Worm (Caenorhabditis elegans): Measurements from ENCODE around the gene rpl-43.

rpl-43 gene

DNA sequence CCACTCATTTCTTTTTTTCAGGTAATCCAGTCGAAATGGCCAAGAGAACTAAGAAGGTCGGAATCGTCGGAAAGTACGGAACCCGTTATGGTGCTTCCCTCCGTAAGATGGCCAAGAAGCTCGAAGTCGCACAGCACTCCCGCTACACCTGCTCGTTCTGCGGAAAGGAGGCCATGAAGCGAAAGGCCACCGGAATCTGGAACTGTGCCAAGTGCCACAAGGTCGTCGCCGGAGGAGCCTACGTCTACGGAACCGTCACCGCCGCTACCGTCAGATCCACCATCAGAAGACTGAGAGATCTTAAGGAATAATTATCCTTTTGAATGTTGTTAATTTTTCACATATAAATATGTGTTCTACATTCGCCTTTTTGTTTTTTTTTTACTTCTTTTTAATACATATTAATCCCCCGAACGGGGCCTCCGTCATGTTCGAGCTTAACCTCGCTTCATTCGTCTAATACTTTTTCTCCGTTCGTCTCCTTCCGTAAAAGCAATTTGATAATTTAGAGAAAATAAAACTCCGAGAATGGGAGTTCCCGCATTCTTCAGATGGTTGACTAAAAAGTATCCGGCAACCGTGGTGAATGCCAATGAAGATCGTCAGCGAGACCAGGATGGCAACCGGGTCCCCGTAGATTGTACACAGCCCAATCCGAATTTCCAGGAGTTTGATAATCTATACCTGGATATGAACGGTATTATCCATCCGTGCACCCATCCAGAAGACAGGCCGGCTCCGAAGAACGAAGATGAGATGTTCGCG, at the start of gene rpl-43, which contains the start of gene xrn-2 (continued):
- no peak for TF ChIP-seq sptf-2 (GFP tag; optimal IDR thresholded peaks at IDR 0.05)
- TF ChIP-seq nhr-27 (tag; optimal IDR thresholded peaks at IDR 0.05), result no peak
- peak; percentile 77 for TF ChIP-seq snpc-1.1 (tag; optimal IDR thresholded peaks at IDR 0.05; ENCODE audit: insufficient read depth)
- TF ChIP-seq attf-6 (GFP tag; IDR thresholded peaks at IDR 0.05), result peak; percentile 87
- TF ChIP-seq cebp-2 (GFP tag; IDR thresholded peaks at IDR 0.05), result peak; percentile 89
- no peak for TF ChIP-seq unc-62 (GFP tag; optimal IDR thresholded peaks at IDR 0.05)
- TF ChIP-seq hmg-20 (GFP tag; IDR thresholded peaks at IDR 0.05), result peak; percentile 76
- TF ChIP-seq lag-1 (GFP tag; IDR thresholded peaks at IDR 0.05), result no peak
- TF ChIP-seq egl-44 (GFP tag; IDR thresholded peaks at IDR 0.05), result no peak
- TF ChIP-seq ztf-6 (GFP tag; IDR thresholded peaks at IDR 0.05), result no peak
- no peak for TF ChIP-seq sdz-38 (tag; optimal IDR thresholded peaks at IDR 0.05)
- TF ChIP-seq madf-6 (GFP tag; IDR thresholded peaks at IDR 0.05), result peak; percentile 87
- peak; percentile 13 for TF ChIP-seq gei-17 (GFP tag; optimal IDR thresholded peaks at IDR 0.05)
- TF ChIP-seq B0261.1 (tag; optimal IDR thresholded peaks at IDR 0.05), result no peak
- peak; percentile 30 for TF ChIP-seq madf-8 (GFP tag; conservative IDR thresholded peaks at IDR 0.05)
- TF ChIP-seq nfyb-1 (GFP tag; IDR thresholded peaks at IDR 0.05), result peak; percentile 79
- peak; percentile 84 for TF ChIP-seq snpc-3.4 (tag; optimal IDR thresholded peaks at IDR 0.05)
- no peak for TF ChIP-seq nhr-90 (tag; optimal IDR thresholded peaks at IDR 0.05)
- TF ChIP-seq B0336.3 (GFP tag; IDR thresholded peaks at IDR 0.05), result peak; percentile 95
- TF ChIP-seq F57A8.1 (GFP tag; optimal IDR thresholded peaks at IDR 0.05), result no peak
- no peak for TF ChIP-seq ztf-26 (tag; optimal IDR thresholded peaks at IDR 0.05)
- peak; percentile 60 for TF ChIP-seq pbrm-1 (GFP tag; IDR thresholded peaks at IDR 0.05)
- TF ChIP-seq madf-3 (GFP tag; IDR thresholded peaks at IDR 0.05), result peak; percentile 92
- TF ChIP-seq Y95B8A.8 (GFP tag; IDR thresholded peaks at IDR 0.05), result peak; percentile 89
- TF ChIP-seq sea-2 (GFP tag; IDR thresholded peaks at IDR 0.05), result no peak
- TF ChIP-seq cebp-1 (GFP tag; IDR thresholded peaks at IDR 0.05), result 0 out of 2 replicates have a peak, but pooled peaks have one; percentile 41
- peak; percentile 28 for TF ChIP-seq cebp-1 (tag; optimal IDR thresholded peaks at IDR 0.05)
- no peak for TF ChIP-seq egl-18 (GFP tag; IDR thresholded peaks at IDR 0.05)
- no peak for TF ChIP-seq F55B11.4 (tag; optimal IDR thresholded peaks at IDR 0.05; ENCODE audit: borderline replicate concordance, insufficient read depth)
- peak; percentile 71 for TF ChIP-seq T26A5.8 (tag; optimal IDR thresholded peaks at IDR 0.05)
- peak; percentile 73; the same call in 1 of the 2 replicates for TF ChIP-seq bed-1 (GFP tag; IDR thresholded peaks at IDR 0.05)
- TF ChIP-seq hlh-12 (tag; optimal IDR thresholded peaks at IDR 0.05), result no peak
- TF ChIP-seq let-526 (GFP tag; IDR thresholded peaks at IDR 0.05), result no peak
- TF ChIP-seq attf-3 (GFP tag; conservative IDR thresholded peaks at IDR 0.05), result no peak

DNA sequence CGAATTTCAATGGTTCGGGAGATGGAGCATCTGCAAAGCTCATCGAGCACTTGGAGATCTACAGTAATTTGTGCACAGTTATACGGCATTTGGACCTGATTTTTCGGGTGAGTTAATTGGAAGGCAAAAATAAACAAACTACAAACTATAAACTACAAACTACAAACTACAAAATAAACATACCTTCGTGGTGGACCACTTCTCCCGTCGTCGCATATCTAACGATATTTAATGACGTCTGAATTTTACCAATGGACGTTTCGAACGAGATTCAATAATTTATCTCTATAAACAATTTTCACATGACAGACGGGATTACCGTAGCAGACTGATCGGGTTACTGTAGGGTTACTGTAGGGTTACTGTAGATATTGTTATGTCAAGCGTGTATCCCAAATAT, 48.9 kb upstream of the rpl-43 start:
- TF ChIP-seq ztf-3 (GFP tag; optimal IDR thresholded peaks at IDR 0.05), result no peak
- TF ChIP-seq athp-1 (tag; optimal IDR thresholded peaks at IDR 0.05), result no peak
- no peak for TF ChIP-seq Y95B8A.8 (GFP tag; IDR thresholded peaks at IDR 0.05)
- TF ChIP-seq madf-10 (tag; optimal IDR thresholded peaks at IDR 0.05), result no peak
- no peak for TF ChIP-seq K11D2.4 (GFP tag; IDR thresholded peaks at IDR 0.05)
- no peak for TF ChIP-seq K12H6.12 (tag; optimal IDR thresholded peaks at IDR 0.05)
- TF ChIP-seq ceh-40 (GFP tag; IDR thresholded peaks at IDR 0.05), result no peak
- no peak for TF ChIP-seq ztf-22 (GFP tag; optimal IDR thresholded peaks at IDR 0.05)
- no peak for TF ChIP-seq madf-6 (GFP tag; IDR thresholded peaks at IDR 0.05)
- no peak for TF ChIP-seq chd-7 (tag; optimal IDR thresholded peaks at IDR 0.05)
- no peak for TF ChIP-seq ceh-58 (GFP tag; IDR thresholded peaks at IDR 0.05)
- TF ChIP-seq ztf-6 (GFP tag; IDR thresholded peaks at IDR 0.05), result no peak
